Worm (Caenorhabditis elegans): ENCODE data around the gene K03B8.14.

DNA sequence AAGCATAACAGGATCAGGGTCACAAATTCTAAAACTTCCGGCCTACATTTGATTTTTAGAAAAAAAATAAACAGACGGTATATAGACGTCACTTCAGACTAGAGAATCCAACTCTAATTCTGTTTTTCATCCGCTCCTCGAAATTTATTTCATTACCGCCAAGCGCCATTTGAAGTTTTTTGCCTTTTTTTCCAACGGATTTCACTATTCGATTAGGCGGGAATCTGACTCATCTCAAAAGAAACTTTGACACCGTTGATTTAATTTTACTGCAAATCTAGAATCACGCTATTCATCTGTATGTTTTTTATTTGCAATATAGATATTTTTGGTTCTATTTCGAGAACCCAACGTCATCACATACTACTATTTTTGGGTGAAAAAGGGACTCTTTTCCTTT lies 40.5 kb downstream of the K03B8.14 start:
- TF ChIP-seq ama-1 (optimal IDR thresholded peaks at IDR 0.05) (no peak), ceh-13 (GFP tag; optimal IDR thresholded peaks at IDR 0.05) (no peak)

All from whole organism, early embryonic.